Fruit fly (Drosophila melanogaster): ENCODE measurements around the gene CG33172.

Gene CG33172

dm6 chrX:15769457-15769856 lies at the start of gene CG33172:
TSS of gene CG33172 (plus strand) at chrX:15769664.
- TF ChIP-seq CG11617 (GFP tag; optimal IDR thresholded peaks at IDR 0.05) = no peak
- no peak for TF ChIP-seq ovo (GFP tag; optimal IDR thresholded peaks at IDR 0.05)

DNA sequence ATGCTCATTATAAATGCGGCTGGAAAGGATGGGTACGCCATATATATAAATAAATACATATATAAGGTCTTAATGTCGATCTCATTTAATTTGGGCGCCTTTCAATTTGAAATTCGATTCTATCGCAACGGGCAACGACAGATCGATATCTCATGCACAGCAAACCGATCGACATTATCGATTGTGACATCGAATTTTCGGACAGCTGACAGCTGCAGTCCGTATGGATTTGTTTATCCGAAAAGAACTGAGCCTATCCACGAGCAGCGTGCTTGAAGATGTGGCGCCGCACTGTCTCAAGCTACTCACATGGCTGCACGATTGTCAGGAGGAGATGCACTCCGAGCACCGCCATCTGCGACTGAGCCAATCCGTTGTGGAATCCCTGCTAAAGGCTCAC lies 37.5 kb upstream of the CG33172 start, which contains the start of gene CG8191:
Gene CG8191 (plus strand): TSS at position 211 of the 400 bp plus-strand sequence.
- no peak for TF ChIP-seq Crg-1 (GFP tag; optimal IDR thresholded peaks at IDR 0.05)
- no peak for TF ChIP-seq cnc (optimal IDR thresholded peaks at IDR 0.05)
- TF ChIP-seq tj (GFP tag; optimal IDR thresholded peaks at IDR 0.05) = no peak
- TF ChIP-seq bab1 (GFP tag; optimal IDR thresholded peaks at IDR 0.05) = peak; percentile 57

DNA sequence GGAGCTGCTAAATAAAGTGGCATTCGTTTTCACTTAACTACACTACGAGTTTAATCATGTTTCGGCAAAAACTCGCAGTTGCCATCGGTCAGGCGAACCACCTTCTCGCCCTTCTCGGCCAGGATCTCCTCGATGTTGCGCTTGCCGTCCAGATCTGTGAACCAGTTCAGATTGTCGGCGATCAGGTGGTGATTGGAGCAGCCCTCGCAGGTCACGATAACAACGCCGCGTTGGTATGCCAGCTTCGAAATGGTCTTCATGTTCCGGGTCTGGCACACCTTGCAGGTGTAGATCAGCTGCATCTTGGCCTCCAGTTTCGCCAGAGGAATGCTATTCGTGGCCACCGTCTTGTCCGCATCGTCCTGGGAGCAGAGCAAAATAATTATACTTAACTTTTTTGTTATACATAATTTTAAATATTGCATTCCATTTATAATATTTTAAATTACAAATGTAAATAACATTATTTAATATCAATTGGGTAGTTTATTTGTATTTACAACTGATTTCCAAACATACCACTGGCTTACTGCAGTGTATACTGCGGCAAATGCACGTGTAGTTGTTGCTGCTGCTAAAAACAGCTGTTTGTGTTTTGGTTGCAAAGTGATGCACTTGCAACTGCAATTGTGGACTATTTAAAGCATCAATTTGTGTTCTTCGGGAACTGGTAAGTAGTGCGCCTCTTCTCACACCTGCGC lies 36.1 kb upstream of the CG33172 start:
- TF ChIP-seq Mnt (GFP tag; optimal IDR thresholded peaks at IDR 0.05) = peak; percentile 73
- TF ChIP-seq toe (GFP tag; optimal IDR thresholded peaks at IDR 0.05) = no peak
- peak; percentile 42 for TF ChIP-seq CG7101 (tag; optimal IDR thresholded peaks at IDR 0.05)

DNA sequence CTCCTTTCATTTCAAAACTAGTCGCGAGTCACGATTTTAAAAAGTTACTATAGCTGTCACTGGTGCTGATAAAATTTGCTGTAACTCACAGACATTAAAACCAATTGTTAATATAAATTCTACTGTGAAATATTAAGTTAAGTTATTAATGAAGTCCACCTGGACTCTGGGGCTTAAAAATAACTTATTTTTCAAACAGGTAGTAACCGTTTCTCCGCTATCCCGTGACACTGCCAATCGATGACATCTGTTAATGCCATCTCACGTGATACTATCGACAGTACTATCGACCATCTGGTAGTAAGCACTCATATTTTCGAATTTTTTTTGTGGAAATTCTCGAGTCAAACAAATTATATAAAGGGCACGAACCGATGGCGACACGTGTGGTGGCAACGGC lies 35.5 kb upstream of the CG33172 start, which contains the start of the genes CG12379 and MagR:
Gene CG12379 (minus strand): TSS at position 2 of the 400 bp plus-strand sequence.
Gene MagR (plus strand): TSS at position 276 of the 400 bp plus-strand sequence.
- TF ChIP-seq CG14711 (tag; optimal IDR thresholded peaks at IDR 0.05) (peak; percentile 53), CG1620 (GFP tag; optimal IDR thresholded peaks at IDR 0.05) (peak; percentile 90), CG7101 (tag; optimal IDR thresholded peaks at IDR 0.05) (peak; percentile 69), kay (GFP tag; ENCODE audit: borderline replicate concordance) (no peak), CG11617 (GFP tag; optimal IDR thresholded peaks at IDR 0.05) (peak; percentile 71), bab1 (GFP tag; optimal IDR thresholded peaks at IDR 0.05) (peak; percentile 65), Clk (GFP tag; optimal IDR thresholded peaks at IDR 0.05) (no peak), Mnt (GFP tag; optimal IDR thresholded peaks at IDR 0.05) (peak; percentile 87), cic (GFP tag; optimal IDR thresholded peaks at IDR 0.05) (no peak), tj (GFP tag; optimal IDR thresholded peaks at IDR 0.05) (peak; percentile 51), Hr96 (GFP tag; optimal IDR thresholded peaks at IDR 0.05) (no peak), Crg-1 (GFP tag; optimal IDR thresholded peaks at IDR 0.05) (peak; percentile 77), cnc (optimal IDR thresholded peaks at IDR 0.05) (no peak), CG7045 (GFP tag; optimal IDR thresholded peaks at IDR 0.05) (peak; percentile 41), pad (GFP tag; optimal IDR thresholded peaks at IDR 0.05) (peak; percentile 57), CG33017 (tag; optimal IDR thresholded peaks at IDR 0.05) (peak; percentile 26), CG12768 (GFP tag; optimal IDR thresholded peaks at IDR 0.05) (peak; percentile 38), ovo (GFP tag; optimal IDR thresholded peaks at IDR 0.05) (peak; percentile 44), CG5204 (GFP tag; optimal IDR thresholded peaks at IDR 0.05) (no peak), toe (GFP tag; optimal IDR thresholded peaks at IDR 0.05) (peak; percentile 87)

dm6 chrX:15737110-15737509 lies 32.4 kb upstream of the CG33172 start, which contains the start of gene Arp6:
TSS of gene Arp6 (minus strand) at chrX:15737120.
- no peak for TF ChIP-seq toe (GFP tag; optimal IDR thresholded peaks at IDR 0.05)
- TF ChIP-seq Clk (GFP tag; optimal IDR thresholded peaks at IDR 0.05) = no peak
- no peak for TF ChIP-seq Hr96 (GFP tag; optimal IDR thresholded peaks at IDR 0.05)
- TF ChIP-seq CG7101 (tag; optimal IDR thresholded peaks at IDR 0.05) = no peak
- no peak for TF ChIP-seq CG5204 (GFP tag; optimal IDR thresholded peaks at IDR 0.05)
- no peak for TF ChIP-seq CG14711 (tag; optimal IDR thresholded peaks at IDR 0.05)
- no peak for TF ChIP-seq CG1620 (GFP tag; optimal IDR thresholded peaks at IDR 0.05)
- TF ChIP-seq CG12768 (GFP tag; optimal IDR thresholded peaks at IDR 0.05) = no peak
- no peak for TF ChIP-seq kay (GFP tag; ENCODE audit: borderline replicate concordance)
- no peak for TF ChIP-seq pad (GFP tag; optimal IDR thresholded peaks at IDR 0.05)

dm6 chrX:15738890-15739550 lies 30.4 kb upstream of the CG33172 start, which contains the start of the genes CG11679 and CG8206:
TSS of gene CG11679 (minus strand) at chrX:15738954.
TSS of gene CG8206 (plus strand) at chrX:15739230.
- TF ChIP-seq ovo (GFP tag; optimal IDR thresholded peaks at IDR 0.05) (peak; percentile 16), CG1620 (GFP tag; optimal IDR thresholded peaks at IDR 0.05) (peak; percentile 71), CG7045 (GFP tag; optimal IDR thresholded peaks at IDR 0.05) (no peak), CG11617 (GFP tag; optimal IDR thresholded peaks at IDR 0.05) (peak; percentile 58), CG12768 (GFP tag; optimal IDR thresholded peaks at IDR 0.05) (no peak), kay (GFP tag; ENCODE audit: borderline replicate concordance) (no peak), Mnt (GFP tag; optimal IDR thresholded peaks at IDR 0.05) (peak; percentile 85), cic (GFP tag; optimal IDR thresholded peaks at IDR 0.05) (peak; percentile 24), CG14711 (tag; optimal IDR thresholded peaks at IDR 0.05) (peak; percentile 53), toe (GFP tag; optimal IDR thresholded peaks at IDR 0.05) (peak; percentile 71), Hr96 (GFP tag; optimal IDR thresholded peaks at IDR 0.05) (peak; percentile 75), CG7101 (tag; optimal IDR thresholded peaks at IDR 0.05) (peak; percentile 61), pad (GFP tag; optimal IDR thresholded peaks at IDR 0.05) (peak; percentile 45), Clk (GFP tag; optimal IDR thresholded peaks at IDR 0.05) (no peak), bab1 (GFP tag; optimal IDR thresholded peaks at IDR 0.05) (peak; percentile 75), CG5204 (GFP tag; optimal IDR thresholded peaks at IDR 0.05) (no peak), CG33017 (tag; optimal IDR thresholded peaks at IDR 0.05) (peak; percentile 11), Crg-1 (GFP tag; optimal IDR thresholded peaks at IDR 0.05) (peak; percentile 40), tj (GFP tag; optimal IDR thresholded peaks at IDR 0.05) (peak; percentile 11), cnc (optimal IDR thresholded peaks at IDR 0.05) (no peak)
